Worm (Caenorhabditis elegans) whole organism, L3 larva: ENCODE measurements around the gene Y6E2A.5.

Experiments used
- R02D3.7 ChIP-seq: fragments of 150-350 bp; optimal IDR thresholded peaks from 2 replicates; lab custom pipeline; 2014; ENCODE audit warnings: missing biosample characterization, missing genetic modification characterization
- aly-2 ChIP-seq: fragments of 150-350 bp; optimal IDR thresholded peaks from 2 replicates; lab custom pipeline; 2014; ENCODE audit warnings: missing biosample characterization, missing genetic modification characterization
- ama-1 ChIP-seq: fragments of 150-350 bp; optimal IDR thresholded peaks from 2 replicates; lab custom pipeline; 2018
- ceh-16 ChIP-seq: sonication (generic microtip); optimal IDR thresholded peaks from 2 replicates; lab custom pipeline; 2017; ENCODE audit warnings: missing biosample characterization, missing genetic modification characterization
- ceh-9 ChIP-seq: sonication (generic microtip); optimal IDR thresholded peaks from 2 replicates; lab custom pipeline; 2018; ENCODE audit warnings: missing biosample characterization, missing genetic modification characterization
- daf-12 ChIP-seq: fragments of 150-350 bp; optimal IDR thresholded peaks from 2 replicates; lab custom pipeline; 2014; ENCODE audit warnings: missing biosample characterization, missing genetic modification reagents, missing genetic modification characterization
- egl-27 ChIP-seq: sonication (generic microtip); optimal IDR thresholded peaks from 4 replicates; lab custom pipeline; 2017; ENCODE audit warnings: missing biosample characterization, missing genetic modification reagents, missing genetic modification characterization
- egl-5 ChIP-seq: fragments of 150-350 bp; optimal IDR thresholded peaks from 2 replicates; lab custom pipeline; 2017; ENCODE audit warnings: missing biosample characterization, missing genetic modification reagents, missing genetic modification characterization, inconsistent platforms
- elt-1 ChIP-seq: fragments of 150-350 bp; optimal IDR thresholded peaks from 2 replicates; lab custom pipeline; 2014; ENCODE audit warnings: missing biosample characterization, missing genetic modification characterization
- elt-2 ChIP-seq: sonication (generic microtip); optimal IDR thresholded peaks from 2 replicates; lab custom pipeline; 2016; ENCODE audit warnings: missing genetic modification reagents, mild to moderate bottlenecking, missing genetic modification characterization, missing compliant biosample characterization
- elt-3 ChIP-seq, 3 experiments: fragments of 150-350 bp in 1 of 3; sonication (generic microtip) in 2 of 3; optimal IDR thresholded peaks; 2 replicates in 2 of 3; 4 replicates in 1 of 3; lab custom pipeline; 2014 to 2017; ENCODE audit warnings: missing biosample characterization in 3 of 3, missing genetic modification characterization in 3 of 3
- fkh-2 ChIP-seq: fragments of 150-350 bp; optimal IDR thresholded peaks from 2 replicates; lab custom pipeline; 2014; ENCODE audit warnings: missing biosample characterization, missing genetic modification reagents, missing genetic modification characterization
- fos-1 ChIP-seq: fragments of 150-350 bp; optimal IDR thresholded peaks from 2 replicates; lab custom pipeline; 2014; ENCODE audit warnings: missing biosample characterization, missing genetic modification characterization
- jun-1 ChIP-seq: fragments of 150-350 bp; optimal IDR thresholded peaks from 2 replicates; lab custom pipeline; 2014; ENCODE audit warnings: missing biosample characterization, missing genetic modification reagents, missing genetic modification characterization
- lin-15B ChIP-seq: fragments of 150-350 bp; optimal IDR thresholded peaks from 2 replicates; lab custom pipeline; 2014; ENCODE audit warnings: missing biosample characterization, missing genetic modification characterization
- lin-39 ChIP-seq: fragments of 150-350 bp; optimal IDR thresholded peaks from 2 replicates; lab custom pipeline; 2018; ENCODE audit warnings: missing biosample characterization, missing genetic modification reagents, missing genetic modification characterization
- lsy-12 ChIP-seq: sonication (generic microtip); optimal IDR thresholded peaks from 2 replicates; lab custom pipeline; 2016; ENCODE audit warnings: mild to moderate bottlenecking, missing genetic modification characterization, missing compliant biosample characterization
- mdl-1 ChIP-seq: fragments of 150-350 bp; optimal IDR thresholded peaks from 2 replicates; lab custom pipeline; 2014; ENCODE audit warnings: missing biosample characterization, missing genetic modification characterization
- nfya-1 ChIP-seq: sonication (generic microtip); optimal IDR thresholded peaks from 2 replicates; lab custom pipeline; 2017; ENCODE audit warnings: missing genetic modification characterization, mild to moderate bottlenecking, missing compliant biosample characterization, antibody characterized with exemption, moderate library complexity; ENCODE audit not compliant: insufficient read depth
- nhr-11 ChIP-seq: fragments of 150-350 bp; optimal IDR thresholded peaks from 2 replicates; lab custom pipeline; 2014; ENCODE audit warnings: missing biosample characterization, missing genetic modification characterization
- nhr-12 ChIP-seq: fragments of 150-350 bp; optimal IDR thresholded peaks from 2 replicates; lab custom pipeline; 2014; ENCODE audit warnings: missing biosample characterization, missing genetic modification characterization
- nhr-23 ChIP-seq: fragments of 150-350 bp; optimal IDR thresholded peaks from 2 replicates; lab custom pipeline; 2014; ENCODE audit warnings: missing biosample characterization, missing genetic modification reagents, missing genetic modification characterization
- nhr-237 ChIP-seq: fragments of 150-350 bp; optimal IDR thresholded peaks from 2 replicates; lab custom pipeline; 2014; ENCODE audit warnings: missing biosample characterization, missing genetic modification characterization
- nhr-25 ChIP-seq: sonication (generic microtip); optimal IDR thresholded peaks from 2 replicates; lab custom pipeline; 2017; ENCODE audit warnings: missing biosample characterization, missing genetic modification characterization
- nhr-28 ChIP-seq: fragments of 150-350 bp; optimal IDR thresholded peaks from 2 replicates; lab custom pipeline; 2014; ENCODE audit warnings: missing biosample characterization, missing genetic modification characterization
- nhr-43 ChIP-seq: sonication (generic microtip); optimal IDR thresholded peaks from 2 replicates; lab custom pipeline; 2016; ENCODE audit warnings: mild to moderate bottlenecking, missing genetic modification characterization, missing compliant biosample characterization; ENCODE audit not compliant: poor library complexity, severe bottlenecking
- nhr-67 ChIP-seq: fragments of 150-350 bp; optimal IDR thresholded peaks from 2 replicates; lab custom pipeline; 2014; ENCODE audit warnings: missing biosample characterization, missing genetic modification characterization
- nhr-76 ChIP-seq: fragments of 150-350 bp; sonication (generic microtip); optimal IDR thresholded peaks from 5 replicates; lab custom pipeline; 2014; ENCODE audit warnings: missing biosample characterization, missing genetic modification characterization
- nhr-77 ChIP-seq: fragments of 150-350 bp; optimal IDR thresholded peaks from 2 replicates; lab custom pipeline; 2014; ENCODE audit warnings: missing biosample characterization, missing genetic modification characterization
- pqm-1 ChIP-seq: fragments of 150-350 bp; optimal IDR thresholded peaks from 2 replicates; lab custom pipeline; 2017; ENCODE audit warnings: missing biosample characterization, missing genetic modification characterization, inconsistent platforms
- sea-2 ChIP-seq: fragments of 150-350 bp; sonication (generic microtip); optimal IDR thresholded peaks from 4 replicates; lab custom pipeline; 2014; ENCODE audit warnings: missing biosample characterization, missing genetic modification reagents, missing genetic modification characterization
- skn-1 ChIP-seq: fragments of 150-350 bp; optimal IDR thresholded peaks from 2 replicates; lab custom pipeline; 2014; ENCODE audit warnings: missing biosample characterization, missing genetic modification characterization
- snpc-4 ChIP-seq: fragments of 150-350 bp; optimal IDR thresholded peaks from 2 replicates; lab custom pipeline; 2014; ENCODE audit warnings: missing biosample characterization, missing genetic modification characterization
- unc-39 ChIP-seq: sonication (generic microtip); optimal IDR thresholded peaks from 4 replicates; lab custom pipeline; 2017; ENCODE audit warnings: missing biosample characterization, missing genetic modification characterization
- unc-62 ChIP-seq: fragments of 150-350 bp; sonication (generic microtip); optimal IDR thresholded peaks from 4 replicates; lab custom pipeline; 2014; ENCODE audit warnings: missing biosample characterization, missing genetic modification reagents, missing genetic modification characterization
- zag-1 ChIP-seq: fragments of 150-350 bp; optimal IDR thresholded peaks from 2 replicates; lab custom pipeline; 2014; ENCODE audit warnings: missing biosample characterization, missing genetic modification characterization
- ztf-11 ChIP-seq: fragments of 150-350 bp; optimal IDR thresholded peaks from 2 replicates; lab custom pipeline; 2014; ENCODE audit warnings: missing biosample characterization, missing genetic modification characterization
- ztf-4 ChIP-seq: fragments of 150-350 bp; optimal IDR thresholded peaks from 2 replicates; lab custom pipeline; 2014; ENCODE audit warnings: missing biosample characterization, missing genetic modification characterization

Y6E2A.5 gene

DNA sequence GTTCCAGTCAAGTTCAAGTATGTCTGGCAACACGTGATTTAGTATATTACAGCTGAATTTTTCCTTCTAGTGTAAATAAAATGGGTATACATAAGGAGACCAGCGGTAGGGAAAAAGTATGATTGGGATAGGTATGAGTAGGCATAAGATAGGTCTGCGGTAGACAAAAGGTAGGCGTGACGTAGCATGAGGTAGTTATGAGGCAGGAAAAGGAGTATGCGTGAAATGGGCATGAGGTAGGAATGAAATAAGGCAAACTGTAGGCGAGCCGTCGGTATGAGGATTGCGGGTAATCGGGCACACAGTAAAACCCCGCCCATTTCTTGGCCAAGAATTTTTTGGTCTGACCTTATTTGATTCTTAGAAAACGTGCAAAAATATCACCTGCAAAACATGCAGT is 3.0 kb upstream of the Y6E2A.5 start:
- no peak for TF ChIP-seq elt-2
- TF ChIP-seq ceh-9 (tag; lab: Kevin White, UChicago): no peak
- no peak for TF ChIP-seq snpc-4 (tag; lab: Kevin White, UChicago)
- TF ChIP-seq fos-1 (tag; lab: Kevin White, UChicago): no peak
- TF ChIP-seq zag-1 (tag; lab: Kevin White, UChicago): no peak
- TF ChIP-seq nhr-28: no peak
- no peak for TF ChIP-seq ztf-11 (tag; lab: Kevin White, UChicago)
- TF ChIP-seq nhr-12 (tag; lab: Kevin White, UChicago): no peak
- TF ChIP-seq elt-3 (tag; optimal IDR thresholded peaks at IDR 0.05; lab: Kevin White, UChicago): no peak
- TF ChIP-seq nhr-11 (tag; lab: Kevin White, UChicago): no peak
- no peak for TF ChIP-seq egl-27 (tag; lab: Kevin White, UChicago)
- no peak for TF ChIP-seq aly-2 (tag; lab: Kevin White, UChicago)
- TF ChIP-seq jun-1 (tag; lab: Kevin White, UChicago): no peak
- TF ChIP-seq ztf-4: no peak
- TF ChIP-seq unc-62 (GFP tag; lab: Kevin White, UChicago): no peak
- TF ChIP-seq lsy-12: no peak
- no peak for TF ChIP-seq nhr-23 (tag; lab: Kevin White, UChicago)
- no peak for TF ChIP-seq daf-12

DNA sequence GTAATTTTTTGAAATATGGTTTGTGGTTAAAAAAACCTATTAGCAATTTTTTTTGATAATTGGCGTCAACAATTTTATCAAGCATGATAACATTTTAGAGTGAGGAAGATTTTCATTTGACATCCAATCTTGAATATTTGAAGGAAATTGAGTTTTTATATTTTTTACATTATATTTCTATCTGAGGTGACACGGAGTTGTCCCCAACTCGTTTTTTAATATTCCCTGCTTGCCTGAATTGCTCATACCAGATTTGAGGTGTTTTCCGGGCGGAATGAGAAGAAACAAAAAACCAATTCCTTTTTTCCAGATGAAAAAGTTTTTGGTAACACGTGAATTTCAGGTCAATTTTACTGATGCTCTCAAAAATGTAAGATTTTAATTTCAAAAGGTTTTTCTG is 1.1 kb upstream of the Y6E2A.5 start, which contains the start of gene Y6E2A.7:
Gene Y6E2A.7, plus strand, starts transcription at position 301 of the 400 bp plus-strand sequence.
- no peak for TF ChIP-seq elt-1 (tag; lab: Kevin White, UChicago)
- TF ChIP-seq nhr-67 (tag; lab: Kevin White, UChicago): no peak
- no peak for TF ChIP-seq ztf-4
- TF ChIP-seq ztf-11 (tag; lab: Kevin White, UChicago): no peak
- no peak for TF ChIP-seq zag-1 (tag; lab: Kevin White, UChicago)
- no peak for TF ChIP-seq ama-1 (lab: Kevin White, UChicago)
- no peak for TF ChIP-seq elt-3 (tag; optimal IDR thresholded peaks at IDR 0.05; lab: Kevin White, UChicago)
- TF ChIP-seq fos-1 (tag; lab: Kevin White, UChicago): no peak
- TF ChIP-seq nhr-23 (tag; lab: Kevin White, UChicago): no peak
- TF ChIP-seq fkh-2 (tag; lab: Kevin White, UChicago): no peak
- no peak for TF ChIP-seq daf-12
- no peak for TF ChIP-seq jun-1 (tag; lab: Kevin White, UChicago)
- no peak for TF ChIP-seq nhr-77 (tag; lab: Kevin White, UChicago)
- no peak for TF ChIP-seq unc-39
- no peak for TF ChIP-seq lin-39 (tag; lab: Kevin White, UChicago)

ce11 chrV:15716679-15717078 is 1.8 kb downstream of the Y6E2A.5 start, which contains the start of gene Y6E2A.4:
Gene Y6E2A.4, minus strand, starts transcription at chrV:15716779.
- TF ChIP-seq nhr-23 (tag; lab: Kevin White, UChicago) (no peak), egl-5 (no peak), lin-15B (tag; lab: Kevin White, UChicago) (no peak), ceh-16 (no peak), zag-1 (tag; lab: Kevin White, UChicago) (no peak), nhr-25 (no peak), nhr-43 (tag; lab: Kevin White, UChicago) (no peak), ceh-9 (tag; lab: Kevin White, UChicago) (no peak), R02D3.7 (tag; lab: Kevin White, UChicago) (no peak)

DNA sequence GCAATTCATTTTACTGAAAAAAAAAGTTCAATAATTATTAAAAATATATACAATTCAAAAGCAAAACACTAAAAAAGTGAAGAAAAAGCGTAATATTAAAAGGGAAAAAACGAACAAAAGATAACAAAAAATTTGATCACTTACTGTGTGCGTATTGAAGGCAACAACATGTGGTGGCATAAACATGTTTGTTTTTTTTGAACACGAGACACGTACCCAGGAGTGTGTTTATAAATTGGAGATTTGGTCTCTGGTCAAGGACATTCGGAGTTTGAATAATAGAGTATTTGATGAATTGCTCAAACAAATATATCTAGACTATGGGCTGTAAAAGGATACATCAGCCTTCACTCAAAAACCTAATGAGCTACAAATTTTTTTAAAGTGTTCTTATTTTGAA is 2.8 kb downstream of the Y6E2A.5 start:
- no peak for TF ChIP-seq mdl-1 (tag; lab: Kevin White, UChicago)
- TF ChIP-seq nhr-11 (tag; lab: Kevin White, UChicago): no peak
- TF ChIP-seq pqm-1 (tag; lab: Kevin White, UChicago): no peak
- TF ChIP-seq nhr-25: no peak
- TF ChIP-seq sea-2 (GFP tag; lab: Kevin White, UChicago): no peak
- TF ChIP-seq zag-1 (tag; lab: Kevin White, UChicago): no peak
- no peak for TF ChIP-seq jun-1 (tag; lab: Kevin White, UChicago)
- TF ChIP-seq unc-62 (GFP tag; lab: Kevin White, UChicago): no peak
- no peak for TF ChIP-seq nfya-1 (tag; lab: Kevin White, UChicago)
- no peak for TF ChIP-seq fkh-2 (tag; lab: Kevin White, UChicago)
- TF ChIP-seq nhr-28: no peak
- TF ChIP-seq skn-1: no peak
- no peak for TF ChIP-seq ztf-11 (tag; lab: Kevin White, UChicago)
- no peak for TF ChIP-seq nhr-76 (tag; lab: Kevin White, UChicago)
- TF ChIP-seq lin-15B (tag; lab: Kevin White, UChicago): no peak
- TF ChIP-seq nhr-23 (tag; lab: Kevin White, UChicago): no peak
- no peak for TF ChIP-seq nhr-237 (tag; lab: Kevin White, UChicago)
- TF ChIP-seq, all 47 proteins: peak for 0
